Worm (Caenorhabditis elegans) whole organism, L4 larva: ENCODE results near the gene F27B3.6.

Experiments used
- ama-1 ChIP-seq: fragments of 150-350 bp; optimal IDR thresholded peaks from 2 replicates; lab custom pipeline; 2014; ENCODE audit warnings: inconsistent platforms, mixed read lengths
- ceh-82 ChIP-seq: sonication (generic microtip); optimal IDR thresholded peaks from 2 replicates; lab custom pipeline; 2017; ENCODE audit warnings: missing biosample characterization, missing genetic modification characterization
- fkh-10 ChIP-seq: fragments of 150-350 bp; optimal IDR thresholded peaks from 2 replicates; lab custom pipeline; 2014; ENCODE audit warnings: missing biosample characterization, missing genetic modification reagents, missing genetic modification characterization
- nhr-237 ChIP-seq: sonication (generic microtip); optimal IDR thresholded peaks from 2 replicates; lab custom pipeline; 2017; ENCODE audit warnings: missing biosample characterization, missing genetic modification characterization
- pha-4 ChIP-seq, 2 experiments: fragments of 150-350 bp in 1 of 2; fragments of 200-800 bp in 1 of 2; sonication (Bioruptor generic) in 1 of 2; IDR thresholded peaks in 1 of 2; optimal IDR thresholded peaks in 1 of 2; 2 replicates each; pipeline versions ENCODE4 v1.3.6 to Lab custom; 2014 to 2022; ENCODE audit warnings: missing genetic modification characterization in 2 of 2, missing genetic modification reagents in 2 of 2, missing biosample characterization in 1 of 2, missing compliant biosample characterization in 1 of 2
- zag-1 ChIP-seq: fragments of 150-350 bp; optimal IDR thresholded peaks from 2 replicates; lab custom pipeline; 2014; ENCODE audit warnings: missing biosample characterization, missing genetic modification characterization

ce11 chrIII:6578505-6578904 lies at the start of gene F27B3.6:
- TF ChIP-seq ama-1 (lab: Kevin White, UChicago) (no peak), nhr-237 (tag; lab: Kevin White, UChicago) (no peak), zag-1 (tag; lab: Kevin White, UChicago) (no peak), fkh-10 (GFP tag; lab: Kevin White, UChicago) (no peak), pha-4 (GFP tag; IDR thresholded peaks at IDR 0.05; lab: Robert Waterston, UW) (no peak), pha-4 (tag; optimal IDR thresholded peaks at IDR 0.05; lab: Kevin White, UChicago) (no peak), ceh-82 (tag; lab: Kevin White, UChicago) (no peak)
